Worm (Caenorhabditis elegans) whole organism, early embryonic: ENCODE data around the gene F32H5.3.

Experiments used
- B0310.2 ChIP-seq: sonication (generic microtip); optimal IDR thresholded peaks from 2 replicates; lab custom pipeline; 2016; ENCODE audit warnings: mild to moderate bottlenecking, missing genetic modification characterization, missing compliant biosample characterization
- ama-1 ChIP-seq: fragments of 150-350 bp; optimal IDR thresholded peaks from 2 replicates; lab custom pipeline; 2014
- hmg-4 ChIP-seq: fragments of 200-800 bp; sonication (Bioruptor generic); optimal IDR thresholded peaks from 2 replicates; lab custom pipeline; 2018; ENCODE audit warnings: mild to moderate bottlenecking, missing genetic modification characterization, missing compliant biosample characterization
- hnd-1 ChIP-seq: sonication (generic microtip); optimal IDR thresholded peaks from 2 replicates; lab custom pipeline; 2016; ENCODE audit warnings: missing genetic modification characterization, missing compliant biosample characterization
- scrt-1 ChIP-seq: fragments of 200-800 bp; sonication (Bioruptor generic); IDR thresholded peaks from 2 replicates; pipeline ENCODE4 v1.3.6; 2022; ENCODE audit warnings: missing genetic modification characterization, missing compliant biosample characterization
- tbx-11 ChIP-seq: fragments of 200-800 bp; sonication (Bioruptor generic); IDR thresholded peaks from 2 replicates; pipeline ENCODE4 v1.3.6; 2022; ENCODE audit warnings: missing genetic modification characterization, missing compliant biosample characterization
- tbx-37 ChIP-seq: fragments of 200-800 bp; sonication (Bioruptor generic); conservative IDR thresholded peaks from 2 replicates; pipeline ENCODE4 v1.3.6; 2022; ENCODE audit warnings: missing genetic modification reagents, missing genetic modification characterization, missing compliant biosample characterization

DNA sequence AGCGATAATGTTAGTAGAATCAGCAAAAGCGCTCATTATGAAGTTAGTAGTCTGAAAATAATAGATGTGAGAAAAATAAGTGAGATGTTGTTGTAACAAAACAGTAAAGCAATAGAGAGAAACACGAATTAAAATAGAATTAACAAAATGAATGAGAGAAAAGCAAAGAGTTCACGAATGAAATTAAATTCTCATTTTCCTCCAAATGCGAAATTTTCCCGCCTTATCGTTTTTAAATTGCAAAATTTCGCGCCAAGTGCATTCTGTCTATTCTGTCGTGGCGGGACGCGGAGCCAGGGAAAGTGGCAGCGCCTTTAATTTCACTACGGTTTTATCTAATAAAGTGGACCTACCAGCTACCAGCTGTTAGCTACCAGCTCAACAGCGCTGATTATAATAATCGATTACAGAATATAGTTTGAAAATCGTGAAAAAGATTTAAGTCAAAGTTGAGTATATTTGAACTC lies 46.9 kb upstream of the F32H5.3 start, which contains the start of gene nasp-2:
- TF ChIP-seq scrt-1 (GFP tag; lab: Robert Waterston, UW), result no peak
- TF ChIP-seq tbx-11 (GFP tag; lab: Robert Waterston, UW), result no peak
- no peak for TF ChIP-seq B0310.2 (tag; lab: Kevin White, UChicago)
- TF ChIP-seq ama-1, result no peak
- TF ChIP-seq hmg-4 (GFP tag; lab: Kevin White, UChicago), result no peak
- no peak for TF ChIP-seq hnd-1 (tag; lab: Kevin White, UChicago)
- no peak for TF ChIP-seq tbx-37
